Worm (Caenorhabditis elegans) whole organism, L2 larva: ENCODE measurements around the gene nhr-36.

ENCODE experiments used
- C34F6.9 ChIP-seq: fragments of 150-350 bp; optimal IDR thresholded peaks from 2 replicates; lab custom pipeline; 2014; ENCODE audit warnings: missing biosample characterization, missing genetic modification characterization
- F13H6.1 ChIP-seq: sonication (generic microtip); optimal IDR thresholded peaks from 2 replicates; lab custom pipeline; 2016; ENCODE audit warnings: missing genetic modification characterization, missing compliant biosample characterization
- R02D3.7 ChIP-seq: fragments of 150-350 bp; optimal IDR thresholded peaks from 2 replicates; lab custom pipeline; 2014; ENCODE audit warnings: missing biosample characterization, missing genetic modification characterization
- Y55F3AM.14 ChIP-seq: fragments of 200-800 bp; sonication (Bioruptor generic); optimal IDR thresholded peaks from 2 replicates; lab custom pipeline; 2018; ENCODE audit warnings: mild to moderate bottlenecking, missing genetic modification characterization, missing compliant biosample characterization
- ZK546.5 ChIP-seq: sonication (generic microtip); optimal IDR thresholded peaks from 2 replicates; lab custom pipeline; 2017; ENCODE audit warnings: missing biosample characterization, missing genetic modification characterization
- alr-1 ChIP-seq: fragments of 150-350 bp; optimal IDR thresholded peaks from 2 replicates; lab custom pipeline; 2014; ENCODE audit warnings: missing biosample characterization, missing genetic modification characterization
- aly-2 ChIP-seq: fragments of 150-350 bp; optimal IDR thresholded peaks from 2 replicates; lab custom pipeline; 2014; ENCODE audit warnings: missing biosample characterization, missing genetic modification characterization
- ama-1 ChIP-seq: fragments of 150-350 bp; optimal IDR thresholded peaks from 2 replicates; lab custom pipeline; 2018; ENCODE audit warnings: inconsistent platforms
- blmp-1 ChIP-seq: sonication (generic microtip); optimal IDR thresholded peaks from 2 replicates; lab custom pipeline; 2017; ENCODE audit warnings: missing genetic modification characterization, mild to moderate bottlenecking, missing compliant biosample characterization, antibody characterized with exemption, moderate library complexity; ENCODE audit not compliant: insufficient read depth
- ceh-82 ChIP-seq: fragments of 150-350 bp; optimal IDR thresholded peaks from 2 replicates; lab custom pipeline; 2014; ENCODE audit warnings: missing biosample characterization, missing genetic modification characterization
- crh-2 ChIP-seq: sonication (generic microtip); optimal IDR thresholded peaks from 2 replicates; lab custom pipeline; 2017; ENCODE audit warnings: missing biosample characterization, missing genetic modification characterization
- dmd-4 ChIP-seq: sonication (generic microtip); optimal IDR thresholded peaks from 2 replicates; lab custom pipeline; 2017; ENCODE audit warnings: missing biosample characterization, missing genetic modification characterization
- elt-3 ChIP-seq: sonication (generic microtip); optimal IDR thresholded peaks from 2 replicates; lab custom pipeline; 2017; ENCODE audit warnings: missing biosample characterization, missing genetic modification characterization
- fos-1 ChIP-seq: fragments of 150-350 bp; optimal IDR thresholded peaks from 2 replicates; lab custom pipeline; 2014; ENCODE audit warnings: missing biosample characterization, missing genetic modification characterization
- gmeb-1 ChIP-seq: fragments of 150-350 bp; optimal IDR thresholded peaks from 2 replicates; lab custom pipeline; 2014; ENCODE audit warnings: missing biosample characterization, missing genetic modification characterization
- lin-11 ChIP-seq: fragments of 150-350 bp; sonication (generic microtip); optimal IDR thresholded peaks from 2 replicates; lab custom pipeline; 2014; ENCODE audit warnings: missing biosample characterization, missing genetic modification characterization, inconsistent platforms, mixed read lengths
- lin-13 ChIP-seq: fragments of 150-350 bp; optimal IDR thresholded peaks from 2 replicates; lab custom pipeline; 2014; ENCODE audit warnings: missing biosample characterization, missing genetic modification reagents, missing genetic modification characterization
- lin-39 ChIP-seq: fragments of 150-350 bp; optimal IDR thresholded peaks from 2 replicates; lab custom pipeline; 2014; ENCODE audit warnings: missing biosample characterization, missing genetic modification reagents, missing genetic modification characterization
- lsy-2 ChIP-seq, 2 experiments: fragments of 150-350 bp in 1 of 2; sonication (generic microtip) in 1 of 2; optimal IDR thresholded peaks; 2 replicates each; lab custom pipeline; 2014 to 2017; ENCODE audit warnings: missing biosample characterization in 2 of 2, missing genetic modification characterization in 2 of 2
- mbf-1 ChIP-seq: sonication (generic microtip); optimal IDR thresholded peaks from 2 replicates; lab custom pipeline; 2017; ENCODE audit warnings: missing biosample characterization, missing genetic modification characterization
- mdl-1 ChIP-seq, 2 experiments: fragments of 150-350 bp in 1 of 2; sonication (generic microtip) in 1 of 2; optimal IDR thresholded peaks; 2 replicates each; lab custom pipeline; 2017; ENCODE audit warnings: missing biosample characterization in 2 of 2, missing genetic modification characterization in 2 of 2
- nhr-10 ChIP-seq: sonication (generic microtip); optimal IDR thresholded peaks from 2 replicates; lab custom pipeline; 2017; ENCODE audit warnings: missing biosample characterization, missing genetic modification characterization
- nhr-11 ChIP-seq: fragments of 150-350 bp; optimal IDR thresholded peaks from 2 replicates; lab custom pipeline; 2014; ENCODE audit warnings: missing biosample characterization, missing genetic modification characterization
- nhr-129 ChIP-seq: fragments of 150-350 bp; optimal IDR thresholded peaks from 2 replicates; lab custom pipeline; 2014; ENCODE audit warnings: missing biosample characterization, missing genetic modification characterization
- nhr-21 ChIP-seq: fragments of 150-350 bp; optimal IDR thresholded peaks from 2 replicates; lab custom pipeline; 2014; ENCODE audit warnings: missing biosample characterization, missing genetic modification characterization
- nhr-23 ChIP-seq: fragments of 150-350 bp; optimal IDR thresholded peaks from 2 replicates; lab custom pipeline; 2014; ENCODE audit warnings: missing biosample characterization, missing genetic modification reagents, missing genetic modification characterization
- nhr-237 ChIP-seq: fragments of 150-350 bp; optimal IDR thresholded peaks from 2 replicates; lab custom pipeline; 2014; ENCODE audit warnings: missing biosample characterization, missing genetic modification characterization
- nhr-6 ChIP-seq: fragments of 150-350 bp; optimal IDR thresholded peaks from 2 replicates; lab custom pipeline; 2014; ENCODE audit warnings: missing biosample characterization, missing genetic modification characterization
- peb-1 ChIP-seq: fragments of 150-350 bp; optimal IDR thresholded peaks from 2 replicates; lab custom pipeline; 2014; ENCODE audit warnings: missing biosample characterization, missing genetic modification characterization
- sem-4 ChIP-seq: fragments of 150-350 bp; optimal IDR thresholded peaks from 2 replicates; lab custom pipeline; 2014; ENCODE audit warnings: missing biosample characterization, missing genetic modification reagents, missing genetic modification characterization
- sma-3 ChIP-seq: sonication (generic microtip); optimal IDR thresholded peaks from 2 replicates; lab custom pipeline; 2016; ENCODE audit warnings: missing genetic modification reagents, missing genetic modification characterization, missing compliant biosample characterization
- sma-9 ChIP-seq, 2 experiments: fragments of 150-350 bp in 1 of 2; sonication (generic microtip) in 1 of 2; optimal IDR thresholded peaks; 2 replicates each; lab custom pipeline; 2014 to 2016; ENCODE audit warnings: missing genetic modification characterization in 2 of 2, mild to moderate bottlenecking in 1 of 2, missing biosample characterization in 1 of 2, missing compliant biosample characterization in 1 of 2, missing genetic modification reagents in 1 of 2, moderate library complexity in 1 of 2
- snpc-4 ChIP-seq: fragments of 150-350 bp; optimal IDR thresholded peaks from 2 replicates; lab custom pipeline; 2014; ENCODE audit warnings: missing biosample characterization, missing genetic modification characterization
- unc-39 ChIP-seq: fragments of 150-350 bp; optimal IDR thresholded peaks from 2 replicates; lab custom pipeline; 2014; ENCODE audit warnings: missing biosample characterization, missing genetic modification characterization
- unc-55 ChIP-seq: fragments of 150-350 bp; sonication (generic microtip); optimal IDR thresholded peaks from 3 replicates; lab custom pipeline; 2014; ENCODE audit warnings: missing biosample characterization, missing genetic modification reagents, missing genetic modification characterization
- unc-62 ChIP-seq: fragments of 150-350 bp; optimal IDR thresholded peaks from 2 replicates; lab custom pipeline; 2014; ENCODE audit warnings: missing biosample characterization, missing genetic modification reagents, missing genetic modification characterization
- zag-1 ChIP-seq: fragments of 150-350 bp; optimal IDR thresholded peaks from 2 replicates; lab custom pipeline; 2014; ENCODE audit warnings: missing biosample characterization, missing genetic modification characterization
- ztf-1 ChIP-seq: fragments of 200-800 bp; sonication (Bioruptor generic); conservative IDR thresholded peaks from 2 replicates; pipeline ENCODE4 v1.3.6; 2022; ENCODE audit warnings: missing genetic modification characterization, missing compliant biosample characterization
- ztf-11 ChIP-seq: sonication (generic microtip); optimal IDR thresholded peaks from 2 replicates; lab custom pipeline; 2017; ENCODE audit warnings: missing biosample characterization, missing genetic modification characterization
- ztf-4 ChIP-seq: fragments of 150-350 bp; optimal IDR thresholded peaks from 2 replicates; lab custom pipeline; 2014; ENCODE audit warnings: missing biosample characterization, missing genetic modification characterization

The nhr-36 gene

DNA sequence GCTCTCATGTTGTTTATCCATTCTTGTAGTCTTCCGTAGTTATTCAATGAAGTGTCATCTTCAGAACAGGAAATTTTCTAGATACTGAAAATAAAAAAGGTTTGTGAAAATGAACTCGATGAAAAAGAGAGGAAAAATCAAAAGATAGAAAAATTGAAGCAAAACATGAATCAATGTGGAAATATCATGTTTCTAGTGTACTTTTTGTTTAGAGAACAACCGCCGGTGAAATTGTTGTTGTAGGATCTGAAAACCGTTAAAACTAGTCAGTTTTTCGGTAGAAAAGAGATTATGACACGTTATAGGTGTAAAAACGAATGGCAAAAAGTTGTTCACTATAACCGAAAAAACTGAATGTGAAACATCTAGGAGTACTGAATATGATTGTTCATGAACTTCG, 44.2 kb downstream of the nhr-36 start, which contains the start of gene pacs-1:
Gene pacs-1, minus strand, starts transcription at position 101 of the 400 bp plus-strand sequence.
- TF ChIP-seq nhr-23 (tag; lab: Kevin White, UChicago) = no peak
- no peak for TF ChIP-seq fos-1 (tag; lab: Kevin White, UChicago)
- no peak for TF ChIP-seq unc-62 (GFP tag; lab: Kevin White, UChicago)
- no peak for TF ChIP-seq nhr-21 (tag; lab: Kevin White, UChicago)
- TF ChIP-seq crh-2 (tag; lab: Kevin White, UChicago) = no peak
- no peak for TF ChIP-seq R02D3.7 (tag; lab: Kevin White, UChicago)
- no peak for TF ChIP-seq aly-2 (tag; lab: Kevin White, UChicago)
- no peak for TF ChIP-seq gmeb-1 (tag; lab: Kevin White, UChicago)
- no peak for TF ChIP-seq ZK546.5 (tag; lab: Kevin White, UChicago)
- TF ChIP-seq lin-39 (tag; lab: Kevin White, UChicago) = no peak
- no peak for TF ChIP-seq ztf-4 (tag; lab: Kevin White, UChicago)
- TF ChIP-seq nhr-10 = no peak
- TF ChIP-seq nhr-129 (tag; lab: Kevin White, UChicago) = no peak

DNA sequence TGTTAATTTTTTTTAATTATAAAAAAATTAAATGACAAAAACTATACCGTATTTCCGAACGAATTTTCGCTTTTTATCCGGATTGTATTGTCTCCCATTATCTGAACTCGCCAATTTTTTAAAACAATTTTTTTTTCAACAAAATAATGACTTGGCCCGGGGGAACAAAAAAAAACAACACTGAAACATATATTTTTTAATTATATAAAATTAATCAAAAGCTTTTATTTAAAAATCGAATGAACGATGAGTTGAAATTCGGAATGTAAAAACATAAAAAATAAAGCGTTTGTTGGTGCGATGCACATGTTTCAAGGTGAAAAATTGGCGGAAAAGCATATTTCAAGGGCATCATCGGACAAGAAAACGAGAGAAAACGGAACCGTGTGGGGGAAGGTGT, 47.8 kb downstream of the nhr-36 start, which contains the start of gene mdt-27:
Gene mdt-27, minus strand, starts transcription at position 101 of the 400 bp plus-strand sequence.
- TF ChIP-seq ztf-11 = no peak
- TF ChIP-seq fos-1 (tag; lab: Kevin White, UChicago) = no peak
- TF ChIP-seq sma-9 (GFP tag; optimal IDR thresholded peaks at IDR 0.05; lab: Kevin White, UChicago) = no peak
- no peak for TF ChIP-seq sma-9 (tag; optimal IDR thresholded peaks at IDR 0.05; lab: Kevin White, UChicago)
- no peak for TF ChIP-seq dmd-4 (tag; lab: Kevin White, UChicago)
- no peak for TF ChIP-seq mdl-1 (tag; optimal IDR thresholded peaks at IDR 0.05; lab: Kevin White, UChicago)
- TF ChIP-seq R02D3.7 (tag; lab: Kevin White, UChicago) = no peak
- no peak for TF ChIP-seq mbf-1
- no peak for TF ChIP-seq ztf-4 (tag; lab: Kevin White, UChicago)
- no peak for TF ChIP-seq Y55F3AM.14 (GFP tag; lab: Kevin White, UChicago)
- no peak for TF ChIP-seq sem-4 (tag; lab: Kevin White, UChicago)
- no peak for TF ChIP-seq F13H6.1 (tag; lab: Kevin White, UChicago)
- TF ChIP-seq elt-3 (tag; lab: Kevin White, UChicago) = no peak
- no peak for TF ChIP-seq snpc-4 (tag; lab: Kevin White, UChicago)
- no peak for TF ChIP-seq ztf-1
- TF ChIP-seq lin-13 (GFP tag; lab: Kevin White, UChicago) = no peak
- no peak for TF ChIP-seq sma-3
- no peak for TF ChIP-seq nhr-23 (tag; lab: Kevin White, UChicago)

DNA sequence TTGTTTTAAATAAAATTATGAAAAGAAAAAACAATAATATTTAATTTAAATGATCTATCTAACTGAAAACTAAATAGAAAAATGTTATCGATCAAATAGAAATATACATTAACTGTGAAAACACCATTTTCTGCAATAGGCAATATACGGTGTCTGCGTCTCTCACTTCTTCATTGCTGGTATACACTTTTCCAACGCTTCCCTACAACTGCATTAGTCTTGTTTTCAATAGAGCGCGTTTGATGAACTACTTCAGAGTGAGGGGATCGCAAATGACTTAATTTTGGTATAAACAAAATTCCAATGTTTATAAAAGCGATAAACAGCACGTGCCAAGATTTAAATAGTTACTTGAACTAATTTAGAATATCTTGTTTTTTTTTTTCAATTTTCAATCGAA, 48.9 kb downstream of the nhr-36 start:
- peak; percentile 30 for TF ChIP-seq nhr-21 (tag; lab: Kevin White, UChicago)
- TF ChIP-seq zag-1 (tag; lab: Kevin White, UChicago) = no peak
- no peak for TF ChIP-seq lin-11
- peak in 1 of 2 experiments; percentile 82 for TF ChIP-seq lsy-2 (tag; optimal IDR thresholded peaks at IDR 0.05; lab: Kevin White, UChicago)
- peak in 1 of 2 experiments; percentile 27 for TF ChIP-seq mdl-1 (tag; optimal IDR thresholded peaks at IDR 0.05; lab: Kevin White, UChicago)
- peak; percentile 89 for TF ChIP-seq C34F6.9 (tag; lab: Kevin White, UChicago)
- peak; percentile 47 for TF ChIP-seq gmeb-1 (tag; lab: Kevin White, UChicago)
- TF ChIP-seq fos-1 (tag; lab: Kevin White, UChicago) = peak; percentile 92
- peak; percentile 18 for TF ChIP-seq snpc-4 (tag; lab: Kevin White, UChicago)
- TF ChIP-seq nhr-129 (tag; lab: Kevin White, UChicago) = peak; percentile 80
- no peak for TF ChIP-seq peb-1 (tag; lab: Kevin White, UChicago)
- TF ChIP-seq sma-3 = peak; percentile 16
- TF ChIP-seq sma-9 (GFP tag; optimal IDR thresholded peaks at IDR 0.05; lab: Kevin White, UChicago) = peak; percentile 51
- no peak for TF ChIP-seq sma-9 (tag; optimal IDR thresholded peaks at IDR 0.05; lab: Kevin White, UChicago)
- TF ChIP-seq unc-55 (GFP tag; lab: Kevin White, UChicago) = peak; percentile 91
- TF ChIP-seq blmp-1 (tag; lab: Kevin White, UChicago) = no peak
- peak; percentile 55 for TF ChIP-seq lin-13 (GFP tag; lab: Kevin White, UChicago)
- peak; percentile 77 for TF ChIP-seq crh-2 (tag; lab: Kevin White, UChicago)
- peak; percentile 21 for TF ChIP-seq F13H6.1 (tag; lab: Kevin White, UChicago)
- peak; percentile 29 for TF ChIP-seq nhr-6 (tag; lab: Kevin White, UChicago)

DNA sequence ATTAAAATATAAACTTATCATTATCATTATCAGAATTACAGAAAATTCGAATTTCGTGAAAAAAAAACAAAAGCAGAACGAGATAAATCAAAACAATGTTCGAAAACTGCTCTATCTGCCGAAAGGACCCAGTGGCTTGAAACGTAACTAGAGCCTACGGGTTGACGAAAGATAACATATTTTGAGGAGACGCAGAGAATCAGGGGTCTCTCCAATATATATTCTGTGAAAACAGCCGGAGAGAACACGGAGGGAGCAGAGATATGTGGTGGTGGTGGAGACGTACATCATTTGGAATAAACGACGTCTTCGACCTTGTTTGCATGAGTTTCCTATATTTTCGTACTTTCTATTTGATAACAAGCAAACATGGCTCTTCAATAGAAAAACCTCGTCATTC, 52.5 kb downstream of the nhr-36 start:
- no peak for TF ChIP-seq sem-4 (tag; lab: Kevin White, UChicago)
- peak; percentile 18 for TF ChIP-seq F13H6.1 (tag; lab: Kevin White, UChicago)
- TF ChIP-seq unc-55 (GFP tag; lab: Kevin White, UChicago) = peak; percentile 48
- no peak for TF ChIP-seq alr-1 (tag; lab: Kevin White, UChicago)
- TF ChIP-seq fos-1 (tag; lab: Kevin White, UChicago) = no peak
- TF ChIP-seq ztf-1 = no peak
- no peak for TF ChIP-seq lin-11
- no peak for TF ChIP-seq ama-1 (lab: Kevin White, UChicago)
- TF ChIP-seq nhr-237 (tag; lab: Kevin White, UChicago) = no peak
- no peak for TF ChIP-seq ceh-82 (tag; lab: Kevin White, UChicago)
- TF ChIP-seq unc-62 (GFP tag; lab: Kevin White, UChicago) = no peak
- no peak for TF ChIP-seq unc-39 (tag; lab: Kevin White, UChicago)
- no peak for TF ChIP-seq ZK546.5 (tag; lab: Kevin White, UChicago)
- TF ChIP-seq nhr-11 = no peak
- peak; percentile 12 for TF ChIP-seq C34F6.9 (tag; lab: Kevin White, UChicago)
